Worm (Caenorhabditis elegans) whole organism, L1 larva: Measurements from ENCODE around the gene col-139.

Experiments used
- blmp-1 ChIP-seq: fragments of 150-350 bp; optimal IDR thresholded peaks from 2 replicates; lab custom pipeline; 2014; ENCODE audit warnings: missing biosample characterization, missing genetic modification characterization
- hlh-17 ChIP-seq: fragments of 200-800 bp; sonication (Bioruptor generic); optimal IDR thresholded peaks from 2 replicates; lab custom pipeline; 2018; ENCODE audit warnings: missing genetic modification characterization, mild to moderate bottlenecking, missing compliant biosample characterization, moderate library complexity, borderline replicate concordance
- jun-1 ChIP-seq: fragments of 150-350 bp; optimal IDR thresholded peaks from 2 replicates; lab custom pipeline; 2014; ENCODE audit warnings: missing biosample characterization, missing genetic modification reagents, missing genetic modification characterization
- lsy-2 ChIP-seq, 2 experiments: fragments of 150-350 bp; optimal IDR thresholded peaks; 2 replicates each; lab custom pipeline; 2014; ENCODE audit warnings: missing biosample characterization in 2 of 2, missing genetic modification characterization in 2 of 2
- nhr-237 ChIP-seq: fragments of 150-350 bp; optimal IDR thresholded peaks from 2 replicates; lab custom pipeline; 2014; ENCODE audit warnings: missing biosample characterization, missing genetic modification characterization
- nhr-76 ChIP-seq: sonication (generic microtip); optimal IDR thresholded peaks from 2 replicates; lab custom pipeline; 2017; ENCODE audit warnings: missing biosample characterization, missing genetic modification characterization
- rnt-1 ChIP-seq: sonication (generic microtip); optimal IDR thresholded peaks from 2 replicates; lab custom pipeline; 2016; ENCODE audit warnings: mild to moderate bottlenecking, missing genetic modification characterization, moderate library complexity, missing compliant biosample characterization
- unc-62 ChIP-seq: fragments of 150-350 bp; optimal IDR thresholded peaks from 2 replicates; lab custom pipeline; 2014; ENCODE audit warnings: missing biosample characterization, missing genetic modification reagents, missing genetic modification characterization

ce11 chrV:4623535-4623934, 30.2 kb downstream of the col-139 start:
- TF ChIP-seq lsy-2 (tag; optimal IDR thresholded peaks at IDR 0.05; lab: Kevin White, UChicago) (no peak), unc-62 (GFP tag; lab: Kevin White, UChicago) (no peak), jun-1 (no peak), hlh-17 (no peak), blmp-1 (tag; lab: Kevin White, UChicago) (no peak), nhr-237 (tag; lab: Kevin White, UChicago) (no peak), rnt-1 (tag; lab: Kevin White, UChicago) (no peak), nhr-76 (tag; lab: Kevin White, UChicago) (no peak)
